Fruit fly (Drosophila melanogaster) whole organism, embryonic: ENCODE results near the gene CG32625.
A peak's percentile ranks its signal among the peaks of the same experiment; 100 is the strongest.

Experiments used
- CG1024 ChIP-seq: fragments of 200-800 bp; sonication (Bioruptor generic); IDR thresholded peaks from 2 replicates; pipeline ENCODE4 v1.3.6; 2022; ENCODE audit warnings: missing biosample characterization, missing genetic modification characterization
- CG10959 ChIP-seq: fragments of 200-800 bp; sonication (Bioruptor generic); IDR thresholded peaks from 2 replicates; pipeline ENCODE4 v1.3.6; 2022; ENCODE audit warnings: missing biosample characterization, missing genetic modification characterization
- CG11398 ChIP-seq: fragments of 200-800 bp; sonication (Bioruptor generic); optimal IDR thresholded peaks from 2 replicates; lab custom pipeline; 2016; ENCODE audit warnings: missing biosample characterization, missing genetic modification characterization
- CG11504 ChIP-seq: fragments of 200-800 bp; sonication (Bioruptor generic); optimal IDR thresholded peaks from 3 replicates; lab custom pipeline; 2019; ENCODE audit warnings: missing biosample characterization, mild to moderate bottlenecking, missing genetic modification characterization, moderate library complexity
- CG13424 ChIP-seq: fragments of 200-800 bp; sonication (Bioruptor generic); optimal IDR thresholded peaks from 2 replicates; lab custom pipeline; 2019; ENCODE audit warnings: missing biosample characterization, mild to moderate bottlenecking, missing genetic modification characterization, moderate library complexity
- CG13894 ChIP-seq: fragments of 200-800 bp; sonication (Bioruptor generic); optimal IDR thresholded peaks from 3 replicates; lab custom pipeline; 2018; ENCODE audit warnings: missing biosample characterization, mild to moderate bottlenecking, missing genetic modification characterization, moderate library complexity
- CG15011 ChIP-seq: fragments of 200-800 bp; sonication (Bioruptor generic); optimal IDR thresholded peaks from 3 replicates; lab custom pipeline; 2018; ENCODE audit warnings: missing biosample characterization, mild to moderate bottlenecking, missing genetic modification characterization
- CG15514 ChIP-seq: fragments of 200-800 bp; sonication (Bioruptor generic); optimal IDR thresholded peaks from 3 replicates; lab custom pipeline; 2017; ENCODE audit warnings: missing biosample characterization, missing genetic modification characterization, mild to moderate bottlenecking, moderate library complexity, missing genetic modification reagents
- CG16779 ChIP-seq: fragments of 200-800 bp; sonication (Bioruptor generic); IDR thresholded peaks from 2 replicates; pipeline ENCODE4 v1.3.6; 2022; ENCODE audit warnings: missing biosample characterization, missing genetic modification characterization
- CG17186 ChIP-seq: fragments of 200-800 bp; sonication (Bioruptor generic); optimal IDR thresholded peaks from 3 replicates; lab custom pipeline; 2017; ENCODE audit warnings: missing biosample characterization, missing genetic modification reagents, missing genetic modification characterization
- CG17361 ChIP-seq: fragments of 200-800 bp; sonication (Bioruptor generic); IDR thresholded peaks from 3 replicates; pipeline ENCODE4 v1.3.6; 2022; ENCODE audit warnings: missing biosample characterization, missing genetic modification characterization
- CG18599 ChIP-seq: fragments of 200-800 bp; sonication (Bioruptor generic); optimal IDR thresholded peaks from 3 replicates; lab custom pipeline; 2017; ENCODE audit warnings: missing biosample characterization, missing genetic modification characterization, mild to moderate bottlenecking, moderate library complexity, missing genetic modification reagents
- CG31441 ChIP-seq: fragments of 200-800 bp; sonication (Bioruptor generic); IDR thresholded peaks from 2 replicates; pipeline ENCODE4 v1.3.6; 2022; ENCODE audit warnings: missing biosample characterization, missing genetic modification characterization
- CG32772 ChIP-seq: fragments of 200-800 bp; sonication (Bioruptor generic); IDR thresholded peaks from 2 replicates; pipeline ENCODE4 v1.3.6; 2022; ENCODE audit warnings: missing biosample characterization, missing genetic modification characterization
- CG33557 ChIP-seq: fragments of 200-800 bp; sonication (Bioruptor generic); optimal IDR thresholded peaks from 2 replicates; lab custom pipeline; 2019; ENCODE audit warnings: missing biosample characterization, mild to moderate bottlenecking, missing genetic modification characterization, moderate library complexity
- CG3407 ChIP-seq: fragments of 200-800 bp; sonication (Bioruptor generic); optimal IDR thresholded peaks from 2 replicates; lab custom pipeline; 2018; ENCODE audit warnings: missing biosample characterization, mild to moderate bottlenecking, missing genetic modification characterization
- CG3847 ChIP-seq: fragments of 200-800 bp; sonication (Bioruptor generic); IDR thresholded peaks from 2 replicates; pipeline ENCODE4 v1.3.6; 2022; ENCODE audit warnings: missing biosample characterization, missing genetic modification characterization
- CG7271 ChIP-seq: fragments of 200-800 bp; sonication (Bioruptor generic); optimal IDR thresholded peaks from 2 replicates; lab custom pipeline; 2018; ENCODE audit warnings: missing biosample characterization, mild to moderate bottlenecking, missing genetic modification characterization, moderate library complexity
- CG8281 ChIP-seq: fragments of 200-800 bp; sonication (Bioruptor generic); optimal IDR thresholded peaks from 2 replicates; lab custom pipeline; 2018; ENCODE audit warnings: missing biosample characterization, mild to moderate bottlenecking, missing genetic modification characterization, moderate library complexity
- CHES-1-like ChIP-seq: fragments of 200-800 bp; sonication (Bioruptor generic); optimal IDR thresholded peaks from 2 replicates; lab custom pipeline; 2016; ENCODE audit warnings: missing biosample characterization, missing genetic modification characterization
- CTCF ChIP-seq: fragments of 200-800 bp; sonication (Bioruptor generic); optimal IDR thresholded peaks from 2 replicates; lab custom pipeline; 2017; ENCODE audit warnings: missing biosample characterization, mild to moderate bottlenecking, missing genetic modification characterization, moderate library complexity
- Dll ChIP-seq: fragments of 200-800 bp; sonication (Bioruptor generic); IDR thresholded peaks from 4 replicates; pipeline ENCODE4 v1.3.6; 2022; ENCODE audit warnings: missing biosample characterization, missing genetic modification characterization; ENCODE audit not compliant: partially characterized antibody
- E2f2 ChIP-seq: fragments of 200-800 bp; sonication (Bioruptor generic); IDR thresholded peaks from 2 replicates; pipeline ENCODE4 v1.3.6; 2022; ENCODE audit warnings: missing biosample characterization, missing genetic modification characterization
- Elba2 ChIP-seq: fragments of 200-800 bp; sonication (Bioruptor generic); optimal IDR thresholded peaks from 3 replicates; lab custom pipeline; 2016; ENCODE audit warnings: missing biosample characterization, missing genetic modification characterization
- Jarid2 ChIP-seq: fragments of 200-800 bp; sonication (Bioruptor generic); optimal IDR thresholded peaks from 3 replicates; lab custom pipeline; 2017; ENCODE audit warnings: mild to moderate bottlenecking, missing biosample characterization, missing genetic modification reagents, missing genetic modification characterization
- Lim3 ChIP-seq: fragments of 200-800 bp; sonication (Bioruptor generic); IDR thresholded peaks from 2 replicates; pipeline ENCODE4 v1.3.6; 2022; ENCODE audit warnings: missing biosample characterization, missing genetic modification characterization
- Med ChIP-seq: fragments of 200-800 bp; sonication (Bioruptor generic); peaks from one replicate; lab custom pipeline; 2016; ENCODE audit warnings: missing biosample characterization, missing genetic modification characterization, mild to moderate bottlenecking, inconsistent platforms, moderate library complexity
- Nf-YB ChIP-seq: fragments of 200-800 bp; sonication (Bioruptor generic); optimal IDR thresholded peaks from 3 replicates; lab custom pipeline; 2019; ENCODE audit warnings: missing biosample characterization, mild to moderate bottlenecking, missing genetic modification characterization, moderate library complexity
- PHDP ChIP-seq: fragments of 200-800 bp; sonication (Bioruptor generic); optimal IDR thresholded peaks from 3 replicates; lab custom pipeline; 2018; ENCODE audit warnings: missing biosample characterization, mild to moderate bottlenecking, missing genetic modification characterization, moderate library complexity
- Xbp1 ChIP-seq: fragments of 200-800 bp; sonication (Bioruptor generic); optimal IDR thresholded peaks from 3 replicates; lab custom pipeline; 2016; ENCODE audit warnings: missing biosample characterization, mild to moderate bottlenecking, missing genetic modification characterization
- ac ChIP-seq: fragments of 200-800 bp; sonication (Bioruptor generic); optimal IDR thresholded peaks from 3 replicates; lab custom pipeline; 2017; ENCODE audit warnings: missing biosample characterization, mild to moderate bottlenecking, missing genetic modification characterization
- al ChIP-seq: fragments of 200-800 bp; sonication (Bioruptor generic); IDR thresholded peaks from 2 replicates; pipeline ENCODE4 v1.3.6; 2022; ENCODE audit warnings: missing biosample characterization, missing genetic modification characterization
- amos ChIP-seq: fragments of 200-800 bp; sonication (Bioruptor generic); IDR thresholded peaks from 2 replicates; pipeline ENCODE4 v1.3.6; 2022; ENCODE audit warnings: missing biosample characterization, missing genetic modification characterization; ENCODE audit not compliant: partially characterized antibody
- aop ChIP-seq: fragments of 200-800 bp; sonication (Bioruptor generic); IDR thresholded peaks from 2 replicates; pipeline ENCODE4 v1.3.6; 2022; ENCODE audit warnings: missing biosample characterization, missing genetic modification characterization
- ara ChIP-seq: fragments of 200-800 bp; sonication (Bioruptor generic); IDR thresholded peaks from 2 replicates; pipeline ENCODE4 v1.3.6; 2022; ENCODE audit warnings: missing biosample characterization, missing genetic modification characterization
- bsh ChIP-seq, 2 experiments: fragments of 200-800 bp; sonication (Bioruptor generic); optimal IDR thresholded peaks; 2 replicates each; lab custom pipeline; 2017 to 2018; ENCODE audit warnings: mild to moderate bottlenecking in 2 of 2, missing biosample characterization in 2 of 2, missing genetic modification characterization in 2 of 2, moderate library complexity in 1 of 2
- corto ChIP-seq: fragments of 200-800 bp; sonication (Bioruptor generic); optimal IDR thresholded peaks from 2 replicates; lab custom pipeline; 2016; ENCODE audit warnings: missing biosample characterization, mild to moderate bottlenecking, missing genetic modification characterization, moderate library complexity
- croc ChIP-seq: fragments of 200-800 bp; sonication (Bioruptor generic); conservative IDR thresholded peaks from 3 replicates; pipeline ENCODE4 v1.3.6; 2022; ENCODE audit warnings: missing biosample characterization, missing genetic modification characterization
- dm ChIP-seq: fragments of 200-800 bp; sonication (Bioruptor generic); optimal IDR thresholded peaks from 3 replicates; lab custom pipeline; 2016; ENCODE audit warnings: missing biosample characterization, missing genetic modification characterization
- dmrt99B ChIP-seq: fragments of 200-800 bp; sonication (Bioruptor generic); optimal IDR thresholded peaks from 2 replicates; lab custom pipeline; 2018; ENCODE audit warnings: missing biosample characterization, mild to moderate bottlenecking, missing genetic modification characterization, moderate library complexity
- gem ChIP-seq: fragments of 200-800 bp; sonication (Bioruptor generic); optimal IDR thresholded peaks from 2 replicates; lab custom pipeline; 2019; ENCODE audit warnings: missing biosample characterization, mild to moderate bottlenecking, missing genetic modification characterization, moderate library complexity
- grn ChIP-seq: fragments of 200-800 bp; sonication (Bioruptor generic); optimal IDR thresholded peaks from 3 replicates; lab custom pipeline; 2017; ENCODE audit warnings: missing biosample characterization, missing genetic modification characterization
- gro ChIP-seq: fragments of 200-800 bp; sonication (Bioruptor generic); optimal IDR thresholded peaks from 2 replicates; lab custom pipeline; 2016; ENCODE audit warnings: missing biosample characterization, missing genetic modification characterization
- gsb ChIP-seq: fragments of 200-800 bp; sonication (Bioruptor generic); IDR thresholded peaks from 2 replicates; pipeline ENCODE4 v1.3.6; 2022; ENCODE audit warnings: missing biosample characterization, missing genetic modification characterization
- inv ChIP-seq: fragments of 200-800 bp; sonication (Bioruptor generic); IDR thresholded peaks from 2 replicates; pipeline ENCODE4 v1.3.6; 2022; ENCODE audit warnings: missing biosample characterization, missing genetic modification characterization; ENCODE audit not compliant: partially characterized antibody
- sna ChIP-seq: fragments of 200-800 bp; sonication (Bioruptor generic); IDR thresholded peaks from 2 replicates; pipeline ENCODE4 v1.3.6; 2022; ENCODE audit warnings: missing biosample characterization, missing genetic modification characterization; ENCODE audit not compliant: partially characterized antibody
- tll ChIP-seq, 2 experiments: fragments of 200-800 bp in 1 of 2; fragments of >200 bp in 1 of 2; sonication (Bioruptor generic) in 1 of 2; optimal IDR thresholded peaks; 2 replicates each; lab custom pipeline; 2017 to 2019; ENCODE audit warnings: missing biosample characterization in 2 of 2, missing genetic modification characterization in 2 of 2, mild to moderate bottlenecking in 1 of 2, moderate library complexity in 1 of 2
- twi ChIP-seq: fragments of 200-800 bp; optimal IDR thresholded peaks from 2 replicates; lab custom pipeline; 2019; ENCODE audit warnings: missing biosample characterization, mild to moderate bottlenecking, missing genetic modification characterization, moderate library complexity

Gene CG32625

DNA sequence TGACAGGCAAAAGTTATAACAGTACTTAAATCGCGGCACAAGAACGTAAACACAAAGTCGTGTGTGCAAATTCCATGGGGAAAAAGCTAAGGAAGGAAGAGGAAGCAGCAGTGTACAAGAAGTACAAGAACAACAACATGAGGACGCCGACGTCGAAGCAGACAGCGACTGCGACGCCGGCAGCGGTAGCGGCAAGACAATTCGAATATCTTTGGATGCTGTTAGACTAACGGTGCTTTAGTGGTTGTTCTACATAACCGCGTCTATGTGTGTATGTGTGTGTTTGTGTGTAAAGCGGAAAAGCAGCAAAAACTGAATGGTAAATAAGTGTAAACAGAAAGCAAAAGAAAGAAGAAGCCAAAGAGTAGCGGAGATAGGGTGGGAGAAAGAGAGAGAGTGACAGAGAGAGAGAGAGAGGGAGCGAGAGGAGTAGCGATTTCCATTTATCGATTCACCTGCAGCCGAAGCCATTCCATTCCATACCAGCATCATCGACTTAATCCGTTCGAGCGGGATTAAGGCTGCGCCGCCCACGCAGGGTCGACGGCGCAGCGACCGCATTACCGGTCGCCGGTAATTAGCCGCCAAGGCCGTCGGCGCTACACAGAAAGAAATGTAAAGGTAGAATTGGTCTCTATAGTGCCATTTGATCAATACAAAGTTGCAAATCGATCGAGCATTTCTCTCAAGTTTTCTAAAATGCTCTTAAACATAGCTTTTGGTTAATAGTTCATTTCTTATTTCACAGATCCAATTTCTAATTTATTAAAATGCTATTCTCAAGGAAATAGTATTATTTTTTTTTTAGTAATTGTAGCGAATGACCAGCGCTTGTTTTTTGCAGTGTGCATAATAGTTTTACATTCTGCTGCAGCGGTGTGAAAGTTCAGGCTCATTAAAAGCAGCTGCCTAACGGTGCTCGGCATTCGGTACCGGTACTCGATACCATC, 27.6 kb upstream of the CG32625 start (continued):
- TF ChIP-seq Elba2 (GFP tag; lab: Kevin White, UChicago) (no peak), CG16779 (no peak), CG18599 (GFP tag; lab: Kevin White, UChicago) (peak; percentile 54), amos (GFP tag; lab: Robert Waterston, UW) (no peak), Med (peak; percentile 77), CG15514 (GFP tag; lab: Kevin White, UChicago) (peak; percentile 18), gsb (GFP tag; lab: Robert Waterston, UW) (no peak), E2f2 (GFP tag; lab: Robert Waterston, UW) (no peak), CG33557 (no peak), CG8281 (tag; lab: Kevin White, UChicago) (peak; percentile 32), gem (tag; lab: Kevin White, UChicago) (peak; percentile 78), CG13424 (peak; percentile 59), ac (GFP tag; lab: Kevin White, UChicago) (no peak), twi (tag; lab: Kevin White, UChicago) (no peak), CG11398 (GFP tag; lab: Kevin White, UChicago) (no peak), PHDP (tag; lab: Kevin White, UChicago) (peak; percentile 66), CG10959 (GFP tag; lab: Robert Waterston, UW) (0 out of 2 replicates have a peak, but pooled peaks have one; percentile 39), CG7271 (tag; lab: Kevin White, UChicago) (no peak), CG3847 (GFP tag; lab: Robert Waterston, UW) (peak; percentile 35; the same call in 1 of the 2 replicates), croc (peak; percentile 41; the same call in 2 of the 3 replicates), dmrt99B (tag; lab: Kevin White, UChicago) (peak; percentile 81), bsh (GFP tag; optimal IDR thresholded peaks at IDR 0.05; lab: Kevin White, UChicago) (peak in 1 of 2 experiments; percentile 66), grn (GFP tag; lab: Kevin White, UChicago) (no peak), CTCF (GFP tag; lab: Kevin White, UChicago) (no peak), CG17361 (GFP tag; lab: Robert Waterston, UW) (peak; percentile 60; the same call in 2 of the 3 replicates), CG32772 (GFP tag; lab: Robert Waterston, UW) (peak; percentile 10; the same call in 1 of the 2 replicates), inv (no peak), Dll (GFP tag; lab: Robert Waterston, UW) (no peak), CG3407 (GFP tag; lab: Kevin White, UChicago) (no peak), CG15011 (GFP tag; lab: Kevin White, UChicago) (peak; percentile 10), CG17186 (GFP tag; lab: Kevin White, UChicago) (no peak), CG1024 (GFP tag; lab: Robert Waterston, UW) (no peak), sna (GFP tag; lab: Robert Waterston, UW) (no peak), dm (GFP tag; lab: Kevin White, UChicago) (no peak), Nf-YB (GFP tag; lab: Kevin White, UChicago) (no peak), tll (GFP tag; optimal IDR thresholded peaks at IDR 0.05; lab: Kevin White, UChicago) (no peak), al (GFP tag; lab: Robert Waterston, UW) (no peak; the same call in 1 of the 2 replicates), CG31441 (GFP tag; lab: Robert Waterston, UW) (peak; percentile 73), corto (no peak), CG13894 (tag; lab: Kevin White, UChicago) (no peak), aop (GFP tag; lab: Robert Waterston, UW) (no peak), ara (GFP tag; lab: Robert Waterston, UW) (peak; percentile 14; the same call in 1 of the 2 replicates), CHES-1-like (GFP tag; lab: Kevin White, UChicago) (no peak), Lim3 (no peak), Jarid2 (no peak), Xbp1 (GFP tag; lab: Kevin White, UChicago) (peak; percentile 69), CG11504 (tag; lab: Kevin White, UChicago) (peak; percentile 78), gro (GFP tag; lab: Kevin White, UChicago) (no peak)
